Worm (Caenorhabditis elegans): ENCODE data around the gene ampd-1.

The ampd-1 gene

DNA sequence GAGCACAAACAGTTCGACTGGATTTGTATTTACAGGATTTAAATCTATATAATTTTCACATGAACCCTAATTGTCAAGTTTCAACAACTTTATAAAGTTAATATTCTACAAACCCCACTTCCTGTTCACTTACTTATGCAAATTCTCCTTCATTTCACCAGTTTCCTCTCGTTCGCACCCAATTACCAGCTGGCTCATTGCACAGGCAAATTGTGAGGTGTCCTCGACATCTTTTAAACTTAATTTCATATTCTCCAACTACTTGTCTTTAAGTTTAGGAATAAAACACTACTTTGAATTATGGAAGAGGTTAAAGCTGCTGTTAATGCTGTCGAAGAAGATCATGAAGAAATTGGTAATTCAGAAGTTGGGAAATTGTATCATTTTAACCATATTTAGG is 30.7 kb upstream of the ampd-1 start, which contains the start of gene C27D6.1:
Gene C27D6.1, plus strand, starts transcription at position 301 of the 400 bp plus-strand sequence.
- no peak for TF ChIP-seq mdl-1 (tag; optimal IDR thresholded peaks at IDR 0.05)
- TF ChIP-seq elt-1 (tag; optimal IDR thresholded peaks at IDR 0.05): no peak
- no peak for TF ChIP-seq nhr-11 (tag; optimal IDR thresholded peaks at IDR 0.05)
- no peak for TF ChIP-seq tbx-2 (tag; optimal IDR thresholded peaks at IDR 0.05)
- TF ChIP-seq ztf-11 (tag; optimal IDR thresholded peaks at IDR 0.05): no peak
- no peak for TF ChIP-seq nhr-12 (tag; optimal IDR thresholded peaks at IDR 0.05)

DNA sequence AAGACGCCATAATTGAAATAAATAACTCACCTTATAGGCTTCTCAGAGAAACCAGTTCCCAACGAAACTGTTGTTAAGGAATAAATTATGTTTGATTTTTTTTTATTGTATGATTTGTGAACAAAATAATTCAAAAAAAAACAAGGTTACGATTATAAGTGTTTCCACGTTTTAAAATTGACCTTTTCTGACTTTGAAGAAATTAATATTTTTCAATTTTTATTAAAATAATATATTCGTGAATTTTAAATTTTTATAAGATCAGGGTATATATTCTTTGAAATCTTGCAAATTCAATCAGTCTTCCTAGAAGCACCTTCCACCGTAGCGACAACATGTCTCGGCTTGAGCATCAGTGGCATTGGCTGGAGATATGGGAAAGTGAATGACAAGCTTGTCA is 28.8 kb upstream of the ampd-1 start, which contains the start of gene C27D6.3:
Gene C27D6.3, minus strand, starts transcription at position 101 of the 400 bp plus-strand sequence.
- TF ChIP-seq nhr-43 (tag; optimal IDR thresholded peaks at IDR 0.05; ENCODE audit: poor library complexity, severe bottlenecking) (no peak), lin-15B (tag; optimal IDR thresholded peaks at IDR 0.05) (no peak), elt-2 (tag; optimal IDR thresholded peaks at IDR 0.05) (no peak), mml-1 (tag; optimal IDR thresholded peaks at IDR 0.05) (no peak), nfya-1 (tag; optimal IDR thresholded peaks at IDR 0.05; ENCODE audit: insufficient read depth) (no peak), fkh-2 (tag; optimal IDR thresholded peaks at IDR 0.05) (no peak), fos-1 (tag; optimal IDR thresholded peaks at IDR 0.05) (no peak), egl-5 (tag; optimal IDR thresholded peaks at IDR 0.05) (no peak), daf-12 (tag; optimal IDR thresholded peaks at IDR 0.05) (no peak), nhr-237 (tag; optimal IDR thresholded peaks at IDR 0.05) (no peak)

DNA sequence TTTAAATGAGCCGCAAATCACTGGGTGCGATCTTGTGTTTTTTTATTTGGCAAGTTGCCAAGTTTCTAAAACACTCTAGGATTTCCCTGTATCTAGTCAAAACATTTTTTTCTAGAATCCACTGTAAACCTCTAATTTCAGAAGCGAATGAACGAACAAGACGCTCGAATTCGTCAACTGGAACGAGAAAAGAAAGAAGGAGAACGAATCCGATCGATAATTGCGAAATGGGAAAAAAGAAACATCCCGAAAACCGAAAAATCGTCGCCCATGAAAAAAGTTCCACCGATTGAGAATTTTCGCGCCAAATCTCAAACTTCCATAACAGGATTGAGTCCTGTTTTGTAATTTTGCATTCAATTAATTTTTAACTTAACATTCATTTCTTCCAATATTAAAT is 26.2 kb upstream of the ampd-1 start:
- no peak for TF ChIP-seq nhr-25 (tag; optimal IDR thresholded peaks at IDR 0.05)
- no peak for TF ChIP-seq nhr-11 (tag; optimal IDR thresholded peaks at IDR 0.05)
- no peak for TF ChIP-seq eor-1 (tag; optimal IDR thresholded peaks at IDR 0.05)
- no peak for TF ChIP-seq ZK546.5 (tag; optimal IDR thresholded peaks at IDR 0.05)
- TF ChIP-seq snpc-4 (tag; optimal IDR thresholded peaks at IDR 0.05): no peak
- no peak for TF ChIP-seq unc-62 (GFP tag; optimal IDR thresholded peaks at IDR 0.05)
- no peak for TF ChIP-seq egl-27 (tag; optimal IDR thresholded peaks at IDR 0.05)
- no peak for TF ChIP-seq elt-3 (tag; optimal IDR thresholded peaks at IDR 0.05)
- TF ChIP-seq tbx-2 (tag; optimal IDR thresholded peaks at IDR 0.05): no peak
- no peak for TF ChIP-seq mml-1 (tag; optimal IDR thresholded peaks at IDR 0.05)
- TF ChIP-seq ceh-28 (tag; optimal IDR thresholded peaks at IDR 0.05): no peak
- TF ChIP-seq lin-15B (tag; optimal IDR thresholded peaks at IDR 0.05): no peak
- TF ChIP-seq nhr-23 (tag; optimal IDR thresholded peaks at IDR 0.05): no peak
- no peak for TF ChIP-seq daf-12 (tag; optimal IDR thresholded peaks at IDR 0.05)
- no peak for TF ChIP-seq nhr-76 (tag; optimal IDR thresholded peaks at IDR 0.05)
- TF ChIP-seq elt-2 (tag; optimal IDR thresholded peaks at IDR 0.05): no peak

DNA sequence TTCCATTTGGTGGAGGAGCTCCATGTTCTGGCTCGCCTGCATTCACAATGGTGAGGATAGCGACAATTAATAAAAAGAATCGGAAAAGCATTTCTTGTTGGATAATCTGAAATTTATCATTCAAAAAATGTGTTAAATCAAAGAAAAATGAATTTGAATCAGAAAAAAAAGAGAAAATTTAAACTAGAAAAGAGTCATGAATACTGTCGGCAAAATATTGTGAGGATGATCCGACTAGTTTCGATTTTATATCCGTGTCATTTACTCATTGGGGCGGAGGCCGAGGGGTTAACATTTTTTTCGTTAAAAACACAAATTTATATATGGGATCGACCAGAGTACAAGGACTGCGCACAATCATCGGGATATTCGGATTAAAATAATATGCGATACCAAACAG is 25.2 kb upstream of the ampd-1 start, which contains the start of gene C27D6.12:
Gene C27D6.12, minus strand, starts transcription at position 101 of the 400 bp plus-strand sequence.
- TF ChIP-seq lin-15B (tag; optimal IDR thresholded peaks at IDR 0.05) (no peak), mml-1 (tag; optimal IDR thresholded peaks at IDR 0.05) (no peak), ceh-28 (tag; optimal IDR thresholded peaks at IDR 0.05) (no peak), ztf-4 (tag; optimal IDR thresholded peaks at IDR 0.05) (no peak), daf-12 (tag; optimal IDR thresholded peaks at IDR 0.05) (no peak), aly-2 (tag; optimal IDR thresholded peaks at IDR 0.05) (no peak), nhr-76 (tag; optimal IDR thresholded peaks at IDR 0.05) (no peak), mdl-1 (tag; optimal IDR thresholded peaks at IDR 0.05) (no peak), zag-1 (tag; optimal IDR thresholded peaks at IDR 0.05) (no peak), ceh-9 (tag; optimal IDR thresholded peaks at IDR 0.05) (no peak), nhr-67 (tag; optimal IDR thresholded peaks at IDR 0.05) (no peak)

DNA sequence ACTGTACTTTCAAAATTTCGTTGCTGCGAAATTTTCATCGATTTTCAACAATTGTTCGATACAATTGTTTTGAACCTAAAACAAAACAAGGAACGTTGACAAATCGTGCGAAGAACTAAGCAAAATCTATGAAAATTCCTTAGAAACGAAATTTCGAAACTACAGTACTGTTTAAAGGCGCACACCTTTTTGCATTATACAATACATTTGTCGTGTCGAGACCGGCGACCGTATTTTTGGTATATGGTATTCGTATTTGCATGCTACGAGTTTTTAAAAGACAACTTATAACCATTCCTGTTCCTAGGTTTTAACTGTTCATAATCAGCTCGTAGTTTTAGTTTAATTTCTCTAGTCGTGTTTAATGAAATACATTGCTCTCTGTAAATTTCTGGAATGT is 24.5 kb upstream of the ampd-1 start:
- peak; percentile 23 for TF ChIP-seq ama-1 (optimal IDR thresholded peaks at IDR 0.05)
- peak; percentile 36 for TF ChIP-seq nhr-43 (tag; optimal IDR thresholded peaks at IDR 0.05; ENCODE audit: poor library complexity, severe bottlenecking)
- TF ChIP-seq ceh-16 (tag; optimal IDR thresholded peaks at IDR 0.05): no peak
- peak; percentile 28 for TF ChIP-seq elt-2 (tag; optimal IDR thresholded peaks at IDR 0.05)
- no peak for TF ChIP-seq jun-1 (tag; optimal IDR thresholded peaks at IDR 0.05)
